Worm (Caenorhabditis elegans): ENCODE results near the gene nhr-72.

DNA sequence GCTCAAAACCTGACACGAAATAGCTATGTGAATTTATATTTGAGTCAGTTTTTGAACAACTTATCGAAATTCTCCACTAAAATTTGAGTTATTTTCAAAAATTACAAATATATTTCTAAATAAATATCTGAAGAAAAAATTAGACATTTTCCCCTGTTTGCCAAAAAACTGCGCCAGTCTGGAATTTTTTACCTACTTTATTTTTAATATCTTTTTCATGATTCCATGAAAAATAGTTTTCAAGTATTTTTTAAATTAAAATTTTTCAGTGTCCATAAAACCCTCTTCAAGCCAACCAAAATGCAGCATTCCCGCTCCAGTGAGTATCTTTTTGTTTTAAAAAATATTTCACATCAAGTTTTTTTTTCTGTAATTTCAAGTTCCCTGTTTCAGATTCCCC, 40.6 kb upstream of the nhr-72 start, which contains the start of gene F53C3.8:
- no peak for TF ChIP-seq hnd-1 (tag; optimal IDR thresholded peaks at IDR 0.05)
- no peak for TF ChIP-seq ceh-13 (GFP tag; optimal IDR thresholded peaks at IDR 0.05)
- no peak for TF ChIP-seq ama-1 (optimal IDR thresholded peaks at IDR 0.05)
- TF ChIP-seq F13C5.2 (tag; optimal IDR thresholded peaks at IDR 0.05) = no peak
- no peak for TF ChIP-seq flt-1 (GFP tag; IDR thresholded peaks at IDR 0.05)
- no peak for TF ChIP-seq hmg-4 (GFP tag; optimal IDR thresholded peaks at IDR 0.05)
- no peak for TF ChIP-seq tbx-37 (GFP tag; conservative IDR thresholded peaks at IDR 0.05)
- no peak for TF ChIP-seq scrt-1 (GFP tag; IDR thresholded peaks at IDR 0.05)
- TF ChIP-seq hmbx-1 (tag; optimal IDR thresholded peaks at IDR 0.05) = no peak
